Fruit fly (Drosophila melanogaster) whole organism, embryonic: Measurements from ENCODE around the gene cl.

Experiments
- BEAF-32 ChIP-seq: fragments of 200-800 bp; sonication (Bioruptor generic); optimal IDR thresholded peaks from 3 replicates; lab custom pipeline; 2017; ENCODE audit warnings: missing biosample characterization, missing genetic modification characterization, mild to moderate bottlenecking, moderate library complexity, missing genetic modification reagents
- CG10979 ChIP-seq: fragments of 200-800 bp; sonication (Bioruptor generic); optimal IDR thresholded peaks from 2 replicates; lab custom pipeline; 2018; ENCODE audit warnings: missing biosample characterization, mild to moderate bottlenecking, missing genetic modification characterization, moderate library complexity
- CG11398 ChIP-seq: fragments of 200-800 bp; sonication (Bioruptor generic); optimal IDR thresholded peaks from 2 replicates; lab custom pipeline; 2016; ENCODE audit warnings: missing biosample characterization, missing genetic modification characterization
- CG12942 ChIP-seq: fragments of 200-800 bp; sonication (Bioruptor generic); optimal IDR thresholded peaks from 3 replicates; lab custom pipeline; 2016; ENCODE audit warnings: missing biosample characterization, missing genetic modification characterization
- CG2129 ChIP-seq: fragments of 200-800 bp; sonication (Bioruptor generic); IDR thresholded peaks from 2 replicates; pipeline ENCODE4 v1.3.6; 2022; ENCODE audit warnings: missing biosample characterization, missing genetic modification characterization; ENCODE audit not compliant: partially characterized antibody
- CG2202 ChIP-seq: fragments of 200-800 bp; sonication (Bioruptor generic); optimal IDR thresholded peaks from 2 replicates; lab custom pipeline; 2018; ENCODE audit warnings: missing biosample characterization, mild to moderate bottlenecking, missing genetic modification characterization
- CG2875 ChIP-seq: fragments of 200-800 bp; sonication (Bioruptor generic); optimal IDR thresholded peaks from 2 replicates; lab custom pipeline; 2017; ENCODE audit warnings: missing biosample characterization, mild to moderate bottlenecking, missing genetic modification characterization, missing genetic modification reagents
- CG31365 ChIP-seq: fragments of 200-800 bp; sonication (Bioruptor generic); optimal IDR thresholded peaks from 2 replicates; lab custom pipeline; 2018; ENCODE audit warnings: missing biosample characterization, mild to moderate bottlenecking, missing genetic modification characterization
- CG4820 ChIP-seq: fragments of 200-800 bp; sonication (Bioruptor generic); optimal IDR thresholded peaks from 3 replicates; lab custom pipeline; 2016; ENCODE audit warnings: missing biosample characterization, missing genetic modification characterization
- CG4854 ChIP-seq: fragments of 200-800 bp; sonication (Bioruptor generic); optimal IDR thresholded peaks from 2 replicates; lab custom pipeline; 2016; ENCODE audit warnings: missing biosample characterization, missing genetic modification characterization, inconsistent platforms
- CoRest ChIP-seq: fragments of 200-800 bp; sonication (Bioruptor generic); optimal IDR thresholded peaks from 3 replicates; lab custom pipeline; 2018; ENCODE audit warnings: missing biosample characterization, mild to moderate bottlenecking, missing genetic modification characterization, moderate library complexity
- Deaf1 ChIP-seq: fragments of 200-800 bp; optimal IDR thresholded peaks from 3 replicates; lab custom pipeline; 2019; ENCODE audit warnings: missing biosample characterization, mild to moderate bottlenecking, missing genetic modification characterization, moderate library complexity
- E2f1 ChIP-seq: fragments of 200-800 bp; sonication (Bioruptor generic); IDR thresholded peaks from 2 replicates; pipeline ENCODE4 v1.3.6; 2022; ENCODE audit warnings: missing biosample characterization, missing genetic modification characterization
- Hand ChIP-seq: fragments of 200-800 bp; sonication (Bioruptor generic); optimal IDR thresholded peaks from 2 replicates; lab custom pipeline; 2017; ENCODE audit warnings: mild to moderate bottlenecking, missing biosample characterization, missing genetic modification reagents, missing genetic modification characterization
- Hr51 ChIP-seq, 2 experiments: fragments of 200-800 bp; sonication (Bioruptor generic); optimal IDR thresholded peaks; 2 replicates in 1 of 2; 3 replicates in 1 of 2; lab custom pipeline; 2016 to 2018; ENCODE audit warnings: missing biosample characterization in 2 of 2, missing genetic modification characterization in 2 of 2, mild to moderate bottlenecking in 1 of 2, moderate library complexity in 1 of 2
- Nf-YB ChIP-seq: fragments of 200-800 bp; sonication (Bioruptor generic); optimal IDR thresholded peaks from 3 replicates; lab custom pipeline; 2019; ENCODE audit warnings: missing biosample characterization, mild to moderate bottlenecking, missing genetic modification characterization, moderate library complexity
- Nf-YC ChIP-seq: fragments of 200-800 bp; optimal IDR thresholded peaks from 3 replicates; lab custom pipeline; 2019; ENCODE audit warnings: missing biosample characterization, mild to moderate bottlenecking, missing genetic modification characterization, moderate library complexity
- NfI ChIP-seq: fragments of 200-800 bp; sonication (Bioruptor generic); optimal IDR thresholded peaks from 3 replicates; lab custom pipeline; 2018; ENCODE audit warnings: missing biosample characterization, mild to moderate bottlenecking, missing genetic modification characterization, moderate library complexity
- Xrp1 ChIP-seq: fragments of 200-800 bp; sonication (Bioruptor generic); IDR thresholded peaks from 2 replicates; pipeline ENCODE4 v1.3.6; 2022; ENCODE audit warnings: missing biosample characterization, missing genetic modification characterization
- abd-A ChIP-seq: fragments of 200-800 bp; sonication (Bioruptor generic); optimal IDR thresholded peaks from 3 replicates; lab custom pipeline; 2019; ENCODE audit warnings: missing biosample characterization, mild to moderate bottlenecking, missing genetic modification characterization, moderate library complexity
- ara ChIP-seq: fragments of 200-800 bp; sonication (Bioruptor generic); IDR thresholded peaks from 2 replicates; pipeline ENCODE4 v1.3.6; 2022; ENCODE audit warnings: missing biosample characterization, missing genetic modification characterization
- cad ChIP-seq: fragments of >200 bp; optimal IDR thresholded peaks from 2 replicates; lab custom pipeline; 2017; ENCODE audit warnings: missing biosample characterization, missing genetic modification characterization
- chn ChIP-seq: fragments of 200-800 bp; sonication (Bioruptor generic); optimal IDR thresholded peaks from 2 replicates; lab custom pipeline; 2016; ENCODE audit warnings: missing biosample characterization, missing genetic modification characterization
- dysf ChIP-seq: fragments of 200-800 bp; sonication (Bioruptor generic); IDR thresholded peaks from 3 replicates; pipeline ENCODE4 v1.3.6; 2022; ENCODE audit warnings: missing biosample characterization, missing genetic modification characterization
- ewg ChIP-seq: fragments of 200-800 bp; sonication (Bioruptor generic); optimal IDR thresholded peaks from 3 replicates; lab custom pipeline; 2017; ENCODE audit warnings: mild to moderate bottlenecking, missing biosample characterization, missing genetic modification reagents, missing genetic modification characterization
- gcm ChIP-seq: fragments of 200-800 bp; sonication (Bioruptor generic); optimal IDR thresholded peaks from 2 replicates; lab custom pipeline; 2019; ENCODE audit warnings: missing biosample characterization, mild to moderate bottlenecking, missing genetic modification characterization, moderate library complexity
- gem ChIP-seq: fragments of 200-800 bp; sonication (Bioruptor generic); optimal IDR thresholded peaks from 2 replicates; lab custom pipeline; 2019; ENCODE audit warnings: missing biosample characterization, mild to moderate bottlenecking, missing genetic modification characterization, moderate library complexity
- gsb-n ChIP-seq: fragments of 200-800 bp; sonication (Bioruptor generic); optimal IDR thresholded peaks from 3 replicates; lab custom pipeline; 2018; ENCODE audit warnings: missing biosample characterization, mild to moderate bottlenecking, missing genetic modification characterization
- gt ChIP-seq: fragments of 200-800 bp; sonication (Bioruptor generic); IDR thresholded peaks from 2 replicates; pipeline ENCODE4 v1.3.6; 2022; ENCODE audit warnings: missing biosample characterization, missing genetic modification characterization
- insv ChIP-seq, 2 experiments: fragments of 200-800 bp; sonication (Bioruptor generic); optimal IDR thresholded peaks; 3 replicates each; lab custom pipeline; 2016 to 2018; ENCODE audit warnings: missing biosample characterization in 2 of 2, missing genetic modification characterization in 2 of 2
- kay ChIP-seq: fragments of 200-800 bp; sonication (Bioruptor generic); optimal IDR thresholded peaks from 2 replicates; lab custom pipeline; 2016; ENCODE audit warnings: missing biosample characterization, missing genetic modification characterization
- lab ChIP-seq: fragments of 200-800 bp; sonication (Bioruptor generic); optimal IDR thresholded peaks from 3 replicates; lab custom pipeline; 2017; ENCODE audit warnings: missing biosample characterization, missing genetic modification characterization, mild to moderate bottlenecking, moderate library complexity, missing genetic modification reagents
- nau ChIP-seq: fragments of 200-800 bp; sonication (Bioruptor generic); optimal IDR thresholded peaks from 3 replicates; lab custom pipeline; 2017; ENCODE audit warnings: missing biosample characterization, mild to moderate bottlenecking, missing genetic modification characterization, missing genetic modification reagents
- pfk ChIP-seq: fragments of 200-800 bp; sonication (Bioruptor generic); optimal IDR thresholded peaks from 2 replicates; lab custom pipeline; 2018; ENCODE audit warnings: missing biosample characterization, mild to moderate bottlenecking, missing genetic modification characterization, moderate library complexity
- sc ChIP-seq, 3 experiments: fragments of >200 bp in 2 of 3; fragments of 200-800 bp in 1 of 3; sonication (Bioruptor generic) in 1 of 3; optimal IDR thresholded peaks; 2 replicates in 2 of 3; 3 replicates in 1 of 3; lab custom pipeline; 2017; ENCODE audit warnings: mild to moderate bottlenecking in 1 of 3, missing biosample characterization in 1 of 3, missing genetic modification characterization in 1 of 3, missing genetic modification reagents in 1 of 3
- sisA ChIP-seq: fragments of 200-800 bp; sonication (Bioruptor generic); IDR thresholded peaks from 2 replicates; pipeline ENCODE4 v1.3.6; 2022; ENCODE audit warnings: missing biosample characterization, missing genetic modification characterization
- twi ChIP-seq: fragments of 200-800 bp; optimal IDR thresholded peaks from 2 replicates; lab custom pipeline; 2019; ENCODE audit warnings: missing biosample characterization, mild to moderate bottlenecking, missing genetic modification characterization, moderate library complexity
- unpg ChIP-seq: fragments of 200-800 bp; sonication (Bioruptor generic); optimal IDR thresholded peaks from 3 replicates; lab custom pipeline; 2018; ENCODE audit warnings: missing biosample characterization, mild to moderate bottlenecking, missing genetic modification characterization, moderate library complexity
- z ChIP-seq: fragments of 200-800 bp; sonication (Bioruptor generic); IDR thresholded peaks from 3 replicates; pipeline ENCODE4 v1.3.6; 2022; ENCODE audit warnings: missing biosample characterization, missing genetic modification characterization

Gene cl

dm6 chr2L:5507823-5508438, 12.0 kb upstream of the cl start (continued):
- TF ChIP-seq cad (no peak), CG2202 (no peak), gcm (GFP tag; lab: Kevin White, UChicago) (no peak), insv (GFP tag; optimal IDR thresholded peaks at IDR 0.05; lab: Kevin White, UChicago) (no peak), CG12942 (no peak), kay (GFP tag; lab: Kevin White, UChicago) (no peak), Hand (GFP tag; lab: Kevin White, UChicago) (no peak), sisA (GFP tag; lab: Robert Waterston, UW) (0 out of 2 replicates have a peak, but pooled peaks have one; percentile 20), CoRest (tag; lab: Kevin White, UChicago) (no peak), unpg (GFP tag; lab: Kevin White, UChicago) (no peak), ewg (GFP tag; lab: Kevin White, UChicago) (peak; percentile 30), chn (GFP tag; lab: Kevin White, UChicago) (no peak), CG10979 (tag; lab: Kevin White, UChicago) (no peak), nau (GFP tag; lab: Kevin White, UChicago) (no peak), Hr51 (GFP tag; optimal IDR thresholded peaks at IDR 0.05; lab: Kevin White, UChicago) (no peak), sc (optimal IDR thresholded peaks at IDR 0.05; lab: Kevin White, UChicago) (no peak), sc (GFP tag; optimal IDR thresholded peaks at IDR 0.05; lab: Kevin White, UChicago) (no peak), dysf (GFP tag; lab: Robert Waterston, UW) (no peak), gsb-n (peak; percentile 38), ara (GFP tag; lab: Robert Waterston, UW) (no peak), Deaf1 (no peak), BEAF-32 (GFP tag; lab: Kevin White, UChicago) (no peak), gt (GFP tag; lab: Robert Waterston, UW) (no peak), CG31365 (no peak), Xrp1 (no peak), gem (tag; lab: Kevin White, UChicago) (no peak), lab (GFP tag; lab: Kevin White, UChicago) (no peak), CG4854 (GFP tag; lab: Kevin White, UChicago) (no peak), E2f1 (GFP tag; lab: Robert Waterston, UW) (no peak), CG2129 (GFP tag; lab: Robert Waterston, UW) (no peak)

dm6 chr2L:5514946-5515345, 5.0 kb upstream of the cl start:
- TF ChIP-seq abd-A: peak; percentile 73
- no peak for TF ChIP-seq CG4820 (GFP tag; lab: Kevin White, UChicago)
- peak; percentile 43 for TF ChIP-seq Nf-YB (GFP tag; lab: Kevin White, UChicago)
- no peak for TF ChIP-seq CG2875 (GFP tag; lab: Kevin White, UChicago)
- TF ChIP-seq NfI (GFP tag; lab: Kevin White, UChicago): no peak
- no peak for TF ChIP-seq pfk (GFP tag; lab: Kevin White, UChicago)
- TF ChIP-seq z (GFP tag; lab: Robert Waterston, UW): peak; percentile 54; the same call in 1 of the 3 replicates
- TF ChIP-seq twi (tag; lab: Kevin White, UChicago): no peak
- no peak for TF ChIP-seq CG11398 (GFP tag; lab: Kevin White, UChicago)
- TF ChIP-seq Nf-YC: peak; percentile 74
- TF ChIP-seq ewg (GFP tag; lab: Kevin White, UChicago): peak; percentile 61
